Worm (Caenorhabditis elegans) whole organism, late embryonic: ENCODE data around the gene C56C10.7.

Source experiments
- C08G9.2 ChIP-seq: sonication (generic microtip); optimal IDR thresholded peaks from 2 replicates; lab custom pipeline; 2016; ENCODE audit warnings: mild to moderate bottlenecking, missing genetic modification characterization, moderate library complexity, missing compliant biosample characterization
- C38D4.7 ChIP-seq: fragments of 200-800 bp; sonication (Bioruptor generic); optimal IDR thresholded peaks from 2 replicates; lab custom pipeline; 2018; ENCODE audit warnings: mild to moderate bottlenecking, missing genetic modification characterization, moderate library complexity, missing compliant biosample characterization
- F13H6.1 ChIP-seq: sonication (generic microtip); optimal IDR thresholded peaks from 2 replicates; lab custom pipeline; 2016; ENCODE audit warnings: missing genetic modification characterization, missing compliant biosample characterization
- K02D7.2 ChIP-seq: sonication (generic microtip); optimal IDR thresholded peaks from 2 replicates; lab custom pipeline; 2017; ENCODE audit warnings: mild to moderate bottlenecking, missing genetic modification characterization, missing compliant biosample characterization
- Y22D7AL.16 ChIP-seq: sonication (generic microtip); optimal IDR thresholded peaks from 2 replicates; lab custom pipeline; 2016; ENCODE audit warnings: missing genetic modification characterization, missing compliant biosample characterization
- ama-1 ChIP-seq: fragments of 150-350 bp; optimal IDR thresholded peaks from 2 replicates; lab custom pipeline; 2014
- ceh-19 ChIP-seq: fragments of 200-800 bp; sonication (Bioruptor generic); optimal IDR thresholded peaks from 2 replicates; lab custom pipeline; 2018; ENCODE audit warnings: mild to moderate bottlenecking, missing genetic modification characterization, missing compliant biosample characterization
- ceh-2 ChIP-seq: sonication (generic microtip); optimal IDR thresholded peaks from 2 replicates; lab custom pipeline; 2016; ENCODE audit warnings: missing genotype, missing genetic modification characterization, missing compliant biosample characterization
- ceh-31 ChIP-seq: sonication (generic microtip); optimal IDR thresholded peaks from 2 replicates; lab custom pipeline; 2016; ENCODE audit warnings: missing genetic modification characterization, missing compliant biosample characterization
- ceh-34 ChIP-seq: sonication (generic microtip); optimal IDR thresholded peaks from 2 replicates; lab custom pipeline; 2016; ENCODE audit warnings: mild to moderate bottlenecking, missing genetic modification characterization, missing compliant biosample characterization
- ceh-45 ChIP-seq: fragments of 200-800 bp; sonication (Bioruptor generic); IDR thresholded peaks from 2 replicates; pipeline ENCODE4 v1.3.6; 2022; ENCODE audit warnings: missing genetic modification reagents, missing genetic modification characterization, missing compliant biosample characterization
- ceh-48 ChIP-seq: sonication (generic microtip); optimal IDR thresholded peaks from 2 replicates; lab custom pipeline; 2016; ENCODE audit warnings: missing genetic modification characterization, inconsistent platforms, missing compliant biosample characterization
- ceh-6 ChIP-seq: fragments of 200-800 bp; sonication (Bioruptor generic); optimal IDR thresholded peaks from 2 replicates; lab custom pipeline; 2018; ENCODE audit warnings: mild to moderate bottlenecking, missing genetic modification characterization, missing compliant biosample characterization
- ceh-9 ChIP-seq: sonication (generic microtip); optimal IDR thresholded peaks from 2 replicates; lab custom pipeline; 2016; ENCODE audit warnings: mild to moderate bottlenecking, missing genetic modification characterization, inconsistent platforms, missing compliant biosample characterization
- che-1 ChIP-seq: sonication (generic microtip); optimal IDR thresholded peaks from 2 replicates; lab custom pipeline; 2016; ENCODE audit warnings: mild to moderate bottlenecking, missing genetic modification characterization, missing compliant biosample characterization
- dve-1 ChIP-seq: sonication (generic microtip); optimal IDR thresholded peaks from 2 replicates; lab custom pipeline; 2017; ENCODE audit warnings: antibody characterized with exemption, mild to moderate bottlenecking, missing genetic modification characterization, missing compliant biosample characterization
- elt-2 ChIP-seq: sonication (generic microtip); optimal IDR thresholded peaks from 2 replicates; lab custom pipeline; 2016; ENCODE audit warnings: missing genetic modification reagents, missing genetic modification characterization, missing compliant biosample characterization
- ets-4 ChIP-seq: sonication (generic microtip); optimal IDR thresholded peaks from 2 replicates; lab custom pipeline; 2016; ENCODE audit warnings: missing genetic modification characterization, missing compliant biosample characterization
- eyg-1 ChIP-seq: sonication (generic microtip); optimal IDR thresholded peaks from 2 replicates; lab custom pipeline; 2016; ENCODE audit warnings: missing genotype, missing genetic modification characterization, missing compliant biosample characterization
- fax-1 ChIP-seq: sonication (generic microtip); optimal IDR thresholded peaks from 2 replicates; lab custom pipeline; 2016; ENCODE audit warnings: missing genotype, missing genetic modification characterization, missing compliant biosample characterization
- fkh-10 ChIP-seq: fragments of 150-350 bp; optimal IDR thresholded peaks from 2 replicates; lab custom pipeline; 2014; ENCODE audit warnings: missing biosample characterization, missing genetic modification reagents, missing genetic modification characterization
- fkh-6 ChIP-seq: sonication (generic microtip); optimal IDR thresholded peaks from 2 replicates; lab custom pipeline; 2016; ENCODE audit warnings: missing genetic modification characterization, missing compliant biosample characterization
- gmeb-2 ChIP-seq: sonication (generic microtip); optimal IDR thresholded peaks from 2 replicates; lab custom pipeline; 2016; ENCODE audit warnings: missing genetic modification characterization, inconsistent platforms, missing compliant biosample characterization
- hlh-6 ChIP-seq: sonication (generic microtip); optimal IDR thresholded peaks from 2 replicates; lab custom pipeline; 2016; ENCODE audit warnings: missing genotype, missing genetic modification characterization, missing compliant biosample characterization
- hlh-8 ChIP-seq: sonication (generic microtip); optimal IDR thresholded peaks from 2 replicates; lab custom pipeline; 2016; ENCODE audit warnings: missing genotype, missing genetic modification characterization, missing compliant biosample characterization
- lim-6 ChIP-seq: sonication (generic microtip); optimal IDR thresholded peaks from 2 replicates; lab custom pipeline; 2016; ENCODE audit warnings: missing genetic modification characterization, missing compliant biosample characterization
- mec-3 ChIP-seq: sonication (generic microtip); optimal IDR thresholded peaks from 2 replicates; lab custom pipeline; 2016; ENCODE audit warnings: borderline replicate concordance, missing genetic modification characterization, missing compliant biosample characterization
- nhr-11 ChIP-seq: fragments of 150-350 bp; optimal IDR thresholded peaks from 2 replicates; lab custom pipeline; 2014; ENCODE audit warnings: missing biosample characterization, missing genetic modification characterization
- nhr-232 ChIP-seq: sonication (generic microtip); optimal IDR thresholded peaks from 2 replicates; lab custom pipeline; 2016; ENCODE audit warnings: missing genetic modification characterization, missing compliant biosample characterization
- npax-4 ChIP-seq: sonication (generic microtip); optimal IDR thresholded peaks from 2 replicates; lab custom pipeline; 2016; ENCODE audit warnings: missing genetic modification characterization, missing compliant biosample characterization
- odd-2 ChIP-seq: sonication (generic microtip); optimal IDR thresholded peaks from 2 replicates; lab custom pipeline; 2017; ENCODE audit warnings: antibody characterized with exemption, mild to moderate bottlenecking, missing genetic modification characterization, missing compliant biosample characterization
- pat-9 ChIP-seq: fragments of 200-800 bp; sonication (Bioruptor generic); optimal IDR thresholded peaks from 2 replicates; lab custom pipeline; 2018; ENCODE audit warnings: mild to moderate bottlenecking, missing genetic modification characterization, moderate library complexity, missing compliant biosample characterization
- pha-2 ChIP-seq: sonication (generic microtip); optimal IDR thresholded peaks from 2 replicates; lab custom pipeline; 2017; ENCODE audit warnings: mild to moderate bottlenecking, missing genetic modification characterization, missing compliant biosample characterization
- pha-4 ChIP-seq: fragments of 150-350 bp; optimal IDR thresholded peaks from 2 replicates; lab custom pipeline; 2018; ENCODE audit warnings: missing biosample characterization, missing genetic modification reagents, missing genetic modification characterization
- pqm-1 ChIP-seq: sonication (generic microtip); optimal IDR thresholded peaks from 2 replicates; lab custom pipeline; 2016; ENCODE audit warnings: missing genetic modification characterization, missing compliant biosample characterization
- pros-1 ChIP-seq: fragments of 150-350 bp; optimal IDR thresholded peaks from 2 replicates; lab custom pipeline; 2014; ENCODE audit warnings: missing biosample characterization, missing genetic modification reagents, missing genetic modification characterization
- ref-2 ChIP-seq: sonication (generic microtip); optimal IDR thresholded peaks from 2 replicates; lab custom pipeline; 2016; ENCODE audit warnings: missing genetic modification characterization, missing compliant biosample characterization
- rnt-1 ChIP-seq: sonication (generic microtip); optimal IDR thresholded peaks from 2 replicates; lab custom pipeline; 2016; ENCODE audit warnings: missing genetic modification characterization, missing compliant biosample characterization
- sox-2 ChIP-seq: fragments of 200-800 bp; sonication (Bioruptor generic); IDR thresholded peaks from 2 replicates; pipeline ENCODE4 v1.3.6; 2022; ENCODE audit warnings: missing genetic modification reagents, missing genetic modification characterization, missing compliant biosample characterization
- syd-9 ChIP-seq: sonication (generic microtip); optimal IDR thresholded peaks from 2 replicates; lab custom pipeline; 2016; ENCODE audit warnings: mild to moderate bottlenecking, missing genetic modification characterization, moderate library complexity, missing compliant biosample characterization
- tbx-2 ChIP-seq: sonication (generic microtip); optimal IDR thresholded peaks from 2 replicates; lab custom pipeline; 2016; ENCODE audit warnings: missing genetic modification characterization, missing compliant biosample characterization
- tbx-7 ChIP-seq: sonication (generic microtip); optimal IDR thresholded peaks from 2 replicates; lab custom pipeline; 2016; ENCODE audit warnings: missing genotype, missing genetic modification characterization, missing compliant biosample characterization
- ttx-3 ChIP-seq: sonication (generic microtip); optimal IDR thresholded peaks from 2 replicates; lab custom pipeline; 2016; ENCODE audit warnings: missing genetic modification reagents, missing genetic modification characterization, missing compliant biosample characterization
- unc-3 ChIP-seq, 2 experiments: fragments of 200-800 bp in 1 of 2; sonication (Bioruptor generic) in 1 of 2; sonication (generic microtip) in 1 of 2; conservative IDR thresholded peaks in 1 of 2; optimal IDR thresholded peaks in 1 of 2; 2 replicates each; pipeline versions ENCODE4 v1.3.6 to Lab custom; 2016 to 2022; ENCODE audit warnings: missing compliant biosample characterization in 2 of 2, missing genetic modification characterization in 2 of 2, missing genetic modification reagents in 1 of 2
- unc-55 ChIP-seq: sonication (generic microtip); optimal IDR thresholded peaks from 2 replicates; lab custom pipeline; 2017; ENCODE audit warnings: missing biosample characterization, missing genetic modification reagents, missing genetic modification characterization

The C56C10.7 gene

ce11 chrII:6573677-6574076 is 13.7 kb downstream of the C56C10.7 start, which contains the start of gene sra-28:
Gene sra-28, minus strand, starts transcription at chrII:6573777.
- TF ChIP-seq ceh-2 (tag; lab: Kevin White, UChicago) (no peak), fax-1 (tag; lab: Kevin White, UChicago) (no peak), hlh-8 (tag; lab: Kevin White, UChicago) (no peak), unc-55 (GFP tag; lab: Kevin White, UChicago) (no peak), eyg-1 (tag; lab: Kevin White, UChicago) (no peak), ceh-45 (no peak), rnt-1 (tag; lab: Kevin White, UChicago) (no peak)
- TF ChIP-seq, all 69 proteins: peak for 0

ce11 chrII:6568707-6569106 is 18.7 kb downstream of the C56C10.7 start, which contains the start of gene sra-27:
Gene sra-27, plus strand, starts transcription at chrII:6569007.
- no peak for TF ChIP-seq ceh-6
- no peak for TF ChIP-seq ama-1 (lab: Kevin White, UChicago)
- no peak for TF ChIP-seq ceh-45

ce11 chrII:6566628-6567180 is 20.7 kb downstream of the C56C10.7 start, which contains the start of the genes F18C5.5 and F18C5.9:
Gene F18C5.5, minus strand, starts transcription at chrII:6566728.
Gene F18C5.9, plus strand, starts transcription at chrII:6567130.
- TF ChIP-seq unc-55 (GFP tag; lab: Kevin White, UChicago): no peak
- TF ChIP-seq gmeb-2: no peak
- TF ChIP-seq fkh-6: no peak
- TF ChIP-seq ceh-48 (tag; lab: Kevin White, UChicago): no peak
- no peak for TF ChIP-seq ref-2 (tag; lab: Kevin White, UChicago)
- TF ChIP-seq fax-1 (tag; lab: Kevin White, UChicago): no peak
- TF ChIP-seq lim-6 (tag; lab: Kevin White, UChicago): no peak
- TF ChIP-seq ceh-9: no peak
- no peak for TF ChIP-seq ets-4
- no peak for TF ChIP-seq K02D7.2 (tag; lab: Kevin White, UChicago)

- TF ChIP-seq elt-2 (tag; lab: Kevin White, UChicago): peak; percentile 49
- TF ChIP-seq C08G9.2: no peak
- no peak for TF ChIP-seq ceh-48 (tag; lab: Kevin White, UChicago)
- TF ChIP-seq ceh-34: peak; percentile 10
- TF ChIP-seq nhr-11 (tag; lab: Kevin White, UChicago): no peak
- TF ChIP-seq syd-9 (tag; lab: Kevin White, UChicago): peak; percentile 2
- TF ChIP-seq pros-1 (tag; lab: Kevin White, UChicago): no peak
- no peak for TF ChIP-seq pha-4 (tag; lab: Kevin White, UChicago)
- peak; percentile 47 for TF ChIP-seq hlh-6
- peak; percentile 32 for TF ChIP-seq Y22D7AL.16 (tag; lab: Kevin White, UChicago)
- TF ChIP-seq nhr-232 (tag; lab: Kevin White, UChicago): peak; percentile 49
- TF ChIP-seq tbx-2 (tag; lab: Kevin White, UChicago): peak; percentile 39
- TF ChIP-seq unc-55 (GFP tag; lab: Kevin White, UChicago): no peak
- no peak for TF ChIP-seq tbx-7 (tag; lab: Kevin White, UChicago)
- TF ChIP-seq odd-2 (tag; lab: Kevin White, UChicago): no peak
- TF ChIP-seq fkh-10: no peak
- peak; percentile 23 for TF ChIP-seq ceh-31 (tag; lab: Kevin White, UChicago)
- no peak for TF ChIP-seq ref-2 (tag; lab: Kevin White, UChicago)
- TF ChIP-seq pqm-1 (tag; lab: Kevin White, UChicago): no peak
- TF ChIP-seq gmeb-2: no peak
- TF ChIP-seq ttx-3 (tag; lab: Kevin White, UChicago): peak; percentile 55
- peak; percentile 38 for TF ChIP-seq pat-9
- no peak for TF ChIP-seq pha-2
- TF ChIP-seq ceh-6: peak; percentile 42
- peak; percentile 30 for TF ChIP-seq dve-1
- peak; percentile 36 for TF ChIP-seq ceh-19 (GFP tag; lab: Kevin White, UChicago)
- TF ChIP-seq C38D4.7: peak; percentile 8
- TF ChIP-seq unc-3 (GFP tag; conservative IDR thresholded peaks at IDR 0.05; lab: Robert Waterston, UW): peak; percentile 60; the same call in 1 of the 2 replicates
- TF ChIP-seq unc-3 (tag; optimal IDR thresholded peaks at IDR 0.05; lab: Kevin White, UChicago): peak; percentile 5
- TF ChIP-seq che-1 (tag; lab: Kevin White, UChicago): peak; percentile 20
- TF ChIP-seq sox-2 (GFP tag; lab: Robert Waterston, UW): peak; percentile 27; the same call in 1 of the 2 replicates
- TF ChIP-seq npax-4 (tag; lab: Kevin White, UChicago): peak; percentile 16
- TF ChIP-seq eyg-1 (tag; lab: Kevin White, UChicago): no peak
- TF ChIP-seq fax-1 (tag; lab: Kevin White, UChicago): peak; percentile 23
- no peak for TF ChIP-seq mec-3 (tag; lab: Kevin White, UChicago)
- TF ChIP-seq F13H6.1 (tag; lab: Kevin White, UChicago): no peak
These were observed 22.3 kb downstream of the C56C10.7 start, which contains the start of gene mpz-3 for ce11 chrII:6565077-6565476. Gene mpz-3, minus strand, starts transcription at chrII:6565396.
